Fruit fly (Drosophila melanogaster): ENCODE measurements around the gene skd.

skd gene

dm6 chr3L:21037404-21037803, 10.2 kb upstream of the skd start (continued):
- peak; percentile 88 for TF ChIP-seq Blimp-1 (GFP tag; optimal IDR thresholded peaks at IDR 0.05)
- TF ChIP-seq crp (GFP tag; optimal IDR thresholded peaks at IDR 0.05): peak in 1 of 2 experiments; percentile 13
- no peak for TF ChIP-seq br (optimal IDR thresholded peaks at IDR 0.05)
- peak; percentile 42 for TF ChIP-seq Ets97D (GFP tag; optimal IDR thresholded peaks at IDR 0.05)
- peak; percentile 50 for TF ChIP-seq Dad (GFP tag; optimal IDR thresholded peaks at IDR 0.05)
- TF ChIP-seq CG10147 (GFP tag; optimal IDR thresholded peaks at IDR 0.05): peak; percentile 71
- TF ChIP-seq CG12769 (tag; optimal IDR thresholded peaks at IDR 0.05): peak; percentile 79
- TF ChIP-seq zen2 (GFP tag; IDR thresholded peaks at IDR 0.05; ENCODE audit: partially characterized antibody): no peak
- TF ChIP-seq Dip3 (GFP tag; optimal IDR thresholded peaks at IDR 0.05): peak; percentile 53
- TF ChIP-seq rib (GFP tag; IDR thresholded peaks at IDR 0.05): no peak
- no peak for TF ChIP-seq NFAT (GFP tag; IDR thresholded peaks at IDR 0.05)
- TF ChIP-seq odd (GFP tag; optimal IDR thresholded peaks at IDR 0.05): peak; percentile 60
- TF ChIP-seq CG3407 (GFP tag; optimal IDR thresholded peaks at IDR 0.05): peak; percentile 59
- TF ChIP-seq CG7556 (GFP tag; optimal IDR thresholded peaks at IDR 0.05): peak; percentile 75
- peak; percentile 93 for TF ChIP-seq Ets65A (GFP tag)
- peak; percentile 2 for TF ChIP-seq CG3163 (GFP tag; optimal IDR thresholded peaks at IDR 0.05)
- TF ChIP-seq fu2 (GFP tag; optimal IDR thresholded peaks at IDR 0.05): peak; percentile 44
- TF ChIP-seq CG7271 (tag; optimal IDR thresholded peaks at IDR 0.05): no peak
- TF ChIP-seq CG4707 (GFP tag; optimal IDR thresholded peaks at IDR 0.05): peak; percentile 65
- TF ChIP-seq CG2678 (tag; optimal IDR thresholded peaks at IDR 0.05): peak; percentile 91
- TF ChIP-seq CG10274 (GFP tag; optimal IDR thresholded peaks at IDR 0.05): peak; percentile 46
- peak; percentile 79 for TF ChIP-seq dmrt11E (tag; optimal IDR thresholded peaks at IDR 0.05)
- TF ChIP-seq Asciz (GFP tag; optimal IDR thresholded peaks at IDR 0.05): peak; percentile 59
- peak; percentile 7 for TF ChIP-seq CG5180 (GFP tag; optimal IDR thresholded peaks at IDR 0.05)
- TF ChIP-seq stc (GFP tag; IDR thresholded peaks at IDR 0.05): peak; percentile 67
- no peak for TF ChIP-seq ro (GFP tag; IDR thresholded peaks at IDR 0.05)
- peak; percentile 54 for TF ChIP-seq CG1647 (GFP tag; optimal IDR thresholded peaks at IDR 0.05)
- peak; percentile 79 for TF ChIP-seq CG4424 (GFP tag; optimal IDR thresholded peaks at IDR 0.05)
- peak; percentile 89 for TF ChIP-seq PHDP (tag; optimal IDR thresholded peaks at IDR 0.05)
- peak; percentile 57 for TF ChIP-seq CG6254 (GFP tag; optimal IDR thresholded peaks at IDR 0.05)
- peak; percentile 37 for TF ChIP-seq pb (GFP tag; optimal IDR thresholded peaks at IDR 0.05)
- TF ChIP-seq klu (GFP tag; IDR thresholded peaks at IDR 0.05): peak; percentile 51; the same call in 1 of the 2 replicates
- TF ChIP-seq cato (GFP tag; optimal IDR thresholded peaks at IDR 0.05; ENCODE audit: borderline replicate concordance): peak; percentile 38
- peak; percentile 78 for TF ChIP-seq Fer3 (tag; optimal IDR thresholded peaks at IDR 0.05)
- no peak for TF ChIP-seq CG8478 (optimal IDR thresholded peaks at IDR 0.05)
- TF ChIP-seq MBD-R2 (GFP tag; IDR thresholded peaks at IDR 0.05): peak; percentile 49; the same call in 1 of the 2 replicates
- no peak for TF ChIP-seq h (optimal IDR thresholded peaks at IDR 0.05)
- peak in 1 of 2 experiments; percentile 76 for TF ChIP-seq Hr78 (GFP tag; optimal IDR thresholded peaks at IDR 0.05)
- TF ChIP-seq zf30C (GFP tag; optimal IDR thresholded peaks at IDR 0.05): peak; percentile 55
- peak; percentile 53 for TF ChIP-seq CG10654 (GFP tag; optimal IDR thresholded peaks at IDR 0.05)
- no peak for TF ChIP-seq usp (GFP tag; optimal IDR thresholded peaks at IDR 0.05)
- TF ChIP-seq Side (GFP tag; optimal IDR thresholded peaks at IDR 0.05): peak; percentile 29
- peak; percentile 82 for TF ChIP-seq az2 (GFP tag; optimal IDR thresholded peaks at IDR 0.05)
- no peak for TF ChIP-seq CG2129 (GFP tag; IDR thresholded peaks at IDR 0.05; ENCODE audit: partially characterized antibody)
- peak; percentile 75 for TF ChIP-seq H2.0 (GFP tag; IDR thresholded peaks at IDR 0.05)
- TF ChIP-seq CG2120 (GFP tag; optimal IDR thresholded peaks at IDR 0.05): peak; percentile 87
- no peak for TF ChIP-seq BEAF-32 (GFP tag; optimal IDR thresholded peaks at IDR 0.05)
- peak; percentile 62 for TF ChIP-seq Deaf1 (tag; optimal IDR thresholded peaks at IDR 0.05)
- peak; percentile 54 for TF ChIP-seq maf-S (GFP tag; optimal IDR thresholded peaks at IDR 0.05)
- no peak for TF ChIP-seq CG7987 (GFP tag; optimal IDR thresholded peaks at IDR 0.05)
- peak; percentile 61 for TF ChIP-seq CrebB (tag; optimal IDR thresholded peaks at IDR 0.05)
